Worm (Caenorhabditis elegans): Measurements from ENCODE around the gene ZK721.4.
A peak's percentile ranks its signal among the peaks of the same experiment; 100 is the strongest.

The ZK721.4 gene

ce11 chrX:8796699-8797282, 18.1 kb downstream of the ZK721.4 start, which contains the start of gene R04E5.7:
Gene R04E5.7, minus strand, starts transcription at chrX:8797262.
- peak; percentile 37 for TF ChIP-seq elt-2 (tag; optimal IDR thresholded peaks at IDR 0.05)
- TF ChIP-seq nhr-43 (tag; optimal IDR thresholded peaks at IDR 0.05; ENCODE audit: poor library complexity, severe bottlenecking): peak; percentile 11
- TF ChIP-seq tbx-2 (tag; optimal IDR thresholded peaks at IDR 0.05): no peak
- no peak for TF ChIP-seq elt-3 (tag; optimal IDR thresholded peaks at IDR 0.05)
- peak; percentile 15 for TF ChIP-seq pha-4 (tag; optimal IDR thresholded peaks at IDR 0.05)
- peak; percentile 13 for TF ChIP-seq hmg-11 (tag; optimal IDR thresholded peaks at IDR 0.05)
- TF ChIP-seq nfya-1 (tag; optimal IDR thresholded peaks at IDR 0.05; ENCODE audit: insufficient read depth): peak; percentile 17
- TF ChIP-seq egl-5 (tag; optimal IDR thresholded peaks at IDR 0.05): peak; percentile 68
- TF ChIP-seq ceh-28 (tag; optimal IDR thresholded peaks at IDR 0.05): no peak
- TF ChIP-seq ama-1 (optimal IDR thresholded peaks at IDR 0.05): peak; percentile 5
- TF ChIP-seq jun-1 (tag; optimal IDR thresholded peaks at IDR 0.05): no peak
- TF ChIP-seq lin-39 (tag; optimal IDR thresholded peaks at IDR 0.05): peak; percentile 13
- TF ChIP-seq skn-1 (tag; optimal IDR thresholded peaks at IDR 0.05): peak; percentile 2
- no peak for TF ChIP-seq egl-27 (tag; optimal IDR thresholded peaks at IDR 0.05)
- no peak for TF ChIP-seq nhr-25 (tag; optimal IDR thresholded peaks at IDR 0.05)

- TF ChIP-seq mdl-1 (tag; optimal IDR thresholded peaks at IDR 0.05): no peak
- no peak for TF ChIP-seq elt-3 (tag; optimal IDR thresholded peaks at IDR 0.05)
- no peak for TF ChIP-seq nhr-77 (tag; optimal IDR thresholded peaks at IDR 0.05)
- TF ChIP-seq sea-2 (GFP tag; optimal IDR thresholded peaks at IDR 0.05): no peak
- no peak for TF ChIP-seq fkh-2 (tag; optimal IDR thresholded peaks at IDR 0.05)
- no peak for TF ChIP-seq ceh-16 (tag; optimal IDR thresholded peaks at IDR 0.05)
- TF ChIP-seq nhr-67 (tag; optimal IDR thresholded peaks at IDR 0.05): no peak
- no peak for TF ChIP-seq ama-1 (optimal IDR thresholded peaks at IDR 0.05)
- no peak for TF ChIP-seq elt-1 (tag; optimal IDR thresholded peaks at IDR 0.05)
- TF ChIP-seq nhr-76 (tag; optimal IDR thresholded peaks at IDR 0.05): no peak
- no peak for TF ChIP-seq lin-15B (tag; optimal IDR thresholded peaks at IDR 0.05)
- TF ChIP-seq ceh-9 (tag; optimal IDR thresholded peaks at IDR 0.05): no peak
- no peak for TF ChIP-seq egl-5 (tag; optimal IDR thresholded peaks at IDR 0.05)
- no peak for TF ChIP-seq ZK546.5 (tag; optimal IDR thresholded peaks at IDR 0.05)
- TF ChIP-seq zag-1 (tag; optimal IDR thresholded peaks at IDR 0.05): no peak
- no peak for TF ChIP-seq nhr-23 (tag; optimal IDR thresholded peaks at IDR 0.05)
- no peak for TF ChIP-seq unc-39 (tag; optimal IDR thresholded peaks at IDR 0.05)
These were observed 19.0 kb downstream of the ZK721.4 start for ce11 chrX:8797653-8798052.

ce11 chrX:8799925-8800324, 21.3 kb downstream of the ZK721.4 start:
- TF ChIP-seq elt-1 (tag; optimal IDR thresholded peaks at IDR 0.05): no peak
- no peak for TF ChIP-seq zag-1 (tag; optimal IDR thresholded peaks at IDR 0.05)
- TF ChIP-seq hmg-11 (tag; optimal IDR thresholded peaks at IDR 0.05): peak; percentile 23
- peak; percentile 39 for TF ChIP-seq nfya-1 (tag; optimal IDR thresholded peaks at IDR 0.05; ENCODE audit: insufficient read depth)
- TF ChIP-seq nhr-67 (tag; optimal IDR thresholded peaks at IDR 0.05): no peak
- no peak for TF ChIP-seq lsy-12 (tag; optimal IDR thresholded peaks at IDR 0.05)
- peak; percentile 21 for TF ChIP-seq lin-39 (tag; optimal IDR thresholded peaks at IDR 0.05)

- TF ChIP-seq unc-39 (tag; optimal IDR thresholded peaks at IDR 0.05): no peak
- no peak for TF ChIP-seq ama-1 (optimal IDR thresholded peaks at IDR 0.05)
- no peak for TF ChIP-seq snpc-4 (tag; optimal IDR thresholded peaks at IDR 0.05)
- TF ChIP-seq zag-1 (tag; optimal IDR thresholded peaks at IDR 0.05): no peak
- TF ChIP-seq nhr-77 (tag; optimal IDR thresholded peaks at IDR 0.05): no peak
- no peak for TF ChIP-seq R02D3.7 (tag; optimal IDR thresholded peaks at IDR 0.05)
- no peak for TF ChIP-seq nhr-28 (tag; optimal IDR thresholded peaks at IDR 0.05)
- TF ChIP-seq lsy-12 (tag; optimal IDR thresholded peaks at IDR 0.05): no peak
These were observed 21.7 kb downstream of the ZK721.4 start for ce11 chrX:8800355-8800754.

- TF ChIP-seq hmg-11 (tag; optimal IDR thresholded peaks at IDR 0.05) (no peak), fkh-10 (GFP tag; optimal IDR thresholded peaks at IDR 0.05) (peak; percentile 77), elt-1 (tag; optimal IDR thresholded peaks at IDR 0.05) (no peak), ztf-4 (tag; optimal IDR thresholded peaks at IDR 0.05) (no peak), ztf-11 (tag; optimal IDR thresholded peaks at IDR 0.05) (no peak), nhr-12 (tag; optimal IDR thresholded peaks at IDR 0.05) (no peak), nhr-237 (tag; optimal IDR thresholded peaks at IDR 0.05) (no peak), aly-2 (tag; optimal IDR thresholded peaks at IDR 0.05) (no peak), nfya-1 (tag; optimal IDR thresholded peaks at IDR 0.05; ENCODE audit: insufficient read depth) (peak; percentile 37), lin-39 (tag; optimal IDR thresholded peaks at IDR 0.05) (peak; percentile 45), skn-1 (tag; optimal IDR thresholded peaks at IDR 0.05) (no peak)
These were observed 22.3 kb downstream of the ZK721.4 start for ce11 chrX:8800983-8801382.
